Worm (Caenorhabditis elegans) whole organism, young adult: ENCODE data around the gene fbxa-95.
A peak's percentile ranks its signal among the peaks of the same experiment; 100 is the strongest.

Experiments
- C17E4.6 ChIP-seq: fragments of 200-800 bp; sonication (Bioruptor generic); IDR thresholded peaks from 2 replicates; pipeline ENCODE4 v1.3.6; 2022; ENCODE audit warnings: missing genetic modification reagents, missing genetic modification characterization, missing compliant biosample characterization
- F10E7.11 ChIP-seq: sonication (generic microtip); optimal IDR thresholded peaks from 2 replicates; lab custom pipeline; 2017; ENCODE audit warnings: mild to moderate bottlenecking, missing genetic modification characterization, moderate library complexity, missing compliant biosample characterization
- F33H1.4 ChIP-seq: fragments of 200-800 bp; sonication (Bioruptor generic); IDR thresholded peaks from 2 replicates; pipeline ENCODE4 v1.3.6; 2022; ENCODE audit warnings: missing genetic modification reagents, missing genetic modification characterization, missing compliant biosample characterization
- F49E8.2 ChIP-seq: sonication (generic microtip); optimal IDR thresholded peaks from 3 replicates; lab custom pipeline; 2017; ENCODE audit warnings: missing genetic modification characterization, mild to moderate bottlenecking, missing compliant biosample characterization, antibody characterized with exemption, moderate library complexity; ENCODE audit not compliant: insufficient read depth
- K12H6.12 ChIP-seq: fragments of 200-800 bp; sonication (Bioruptor generic); optimal IDR thresholded peaks from 2 replicates; lab custom pipeline; 2018; ENCODE audit warnings: mild to moderate bottlenecking, missing genetic modification characterization, missing compliant biosample characterization
- T26A5.8 ChIP-seq: sonication (generic microtip); optimal IDR thresholded peaks from 2 replicates; lab custom pipeline; 2016; ENCODE audit warnings: missing genetic modification characterization, missing compliant biosample characterization
- aptf-2 ChIP-seq: fragments of 200-800 bp; sonication (Bioruptor generic); conservative IDR thresholded peaks from 2 replicates; pipeline ENCODE4 v1.3.6; 2022; ENCODE audit warnings: missing genetic modification reagents, missing genetic modification characterization, missing compliant biosample characterization
- attf-6 ChIP-seq: fragments of 200-800 bp; sonication (Bioruptor generic); IDR thresholded peaks from 2 replicates; pipeline ENCODE4 v1.3.6; 2022; ENCODE audit warnings: missing genetic modification reagents, missing genetic modification characterization, missing compliant biosample characterization
- ceh-58 ChIP-seq: fragments of 200-800 bp; sonication (Bioruptor generic); IDR thresholded peaks from 2 replicates; pipeline ENCODE4 v1.3.6; 2022; ENCODE audit warnings: missing genetic modification characterization, missing compliant biosample characterization
- ceh-79 ChIP-seq: sonication (generic microtip); optimal IDR thresholded peaks from 2 replicates; lab custom pipeline; 2017; ENCODE audit warnings: mild to moderate bottlenecking, missing genetic modification characterization, missing compliant biosample characterization
- die-1 ChIP-seq: sonication (generic microtip); optimal IDR thresholded peaks from 2 replicates; lab custom pipeline; 2016; ENCODE audit warnings: missing genotype, mild to moderate bottlenecking, missing genetic modification characterization, missing compliant biosample characterization
- efl-1 ChIP-seq: fragments of 150-350 bp; optimal IDR thresholded peaks from 2 replicates; lab custom pipeline; 2014; ENCODE audit warnings: missing biosample characterization, missing genetic modification reagents, missing genetic modification characterization
- hlh-26 ChIP-seq: fragments of 200-800 bp; sonication (Bioruptor generic); conservative IDR thresholded peaks from 2 replicates; pipeline ENCODE4 v1.3.6; 2022; ENCODE audit warnings: missing genetic modification reagents, missing genetic modification characterization, missing compliant biosample characterization
- hmg-1.2 ChIP-seq: fragments of 200-800 bp; sonication (Bioruptor generic); IDR thresholded peaks from 2 replicates; pipeline ENCODE4 v1.3.6; 2022; ENCODE audit warnings: missing genetic modification reagents, missing genetic modification characterization, missing compliant biosample characterization
- lin-26 ChIP-seq: fragments of 200-800 bp; sonication (Bioruptor generic); IDR thresholded peaks from 2 replicates; pipeline ENCODE4 v1.3.6; 2022; ENCODE audit warnings: missing genetic modification reagents, missing genetic modification characterization, missing compliant biosample characterization
- lin-35 ChIP-seq, 3 experiments: fragments of 150-350 bp in 2 of 3; sonication (generic microtip) in 1 of 3; optimal IDR thresholded peaks; 2 replicates each; lab custom pipeline; 2014 to 2018; ENCODE audit warnings: missing biosample characterization in 3 of 3, missing genetic modification characterization in 3 of 3, missing genetic modification reagents in 3 of 3
- lin-40 ChIP-seq: sonication (generic microtip); optimal IDR thresholded peaks from 2 replicates; lab custom pipeline; 2016; ENCODE audit warnings: missing genetic modification characterization, mild to moderate bottlenecking, missing compliant biosample characterization, missing genotype, missing genetic modification reagents
- lsl-1 ChIP-seq: fragments of 200-800 bp; sonication (Bioruptor generic); optimal IDR thresholded peaks from 2 replicates; lab custom pipeline; 2018; ENCODE audit warnings: mild to moderate bottlenecking, missing genetic modification characterization, moderate library complexity, missing compliant biosample characterization
- lsy-27 ChIP-seq: sonication (generic microtip); optimal IDR thresholded peaks from 2 replicates; lab custom pipeline; 2017; ENCODE audit warnings: missing genetic modification characterization, mild to moderate bottlenecking, missing compliant biosample characterization, antibody characterized with exemption, missing genotype, borderline replicate concordance; ENCODE audit not compliant: insufficient read depth
- madf-10 ChIP-seq: sonication (generic microtip); optimal IDR thresholded peaks from 2 replicates; lab custom pipeline; 2016; ENCODE audit warnings: mild to moderate bottlenecking, missing genetic modification characterization, missing compliant biosample characterization
- mel-28 ChIP-seq: sonication (generic microtip); optimal IDR thresholded peaks from 2 replicates; lab custom pipeline; 2016; ENCODE audit warnings: borderline replicate concordance, mild to moderate bottlenecking, missing genetic modification characterization, missing compliant biosample characterization
- mes-4 ChIP-seq: sonication (generic microtip); optimal IDR thresholded peaks from 2 replicates; lab custom pipeline; 2016; ENCODE audit warnings: missing genotype, missing genetic modification characterization, missing compliant biosample characterization
- mxl-1 ChIP-seq: sonication (generic microtip); optimal IDR thresholded peaks from 2 replicates; lab custom pipeline; 2016; ENCODE audit warnings: missing genetic modification characterization, missing compliant biosample characterization
- rcor-1 ChIP-seq: fragments of 200-800 bp; sonication (Bioruptor generic); IDR thresholded peaks from 2 replicates; pipeline ENCODE4 v1.3.6; 2022; ENCODE audit warnings: missing genetic modification reagents, missing genetic modification characterization, missing compliant biosample characterization
- snpc-1.1 ChIP-seq: sonication (generic microtip); optimal IDR thresholded peaks from 2 replicates; lab custom pipeline; 2017; ENCODE audit warnings: missing genetic modification characterization, mild to moderate bottlenecking, missing compliant biosample characterization, antibody characterized with exemption, moderate library complexity, missing genotype, missing genetic modification reagents; ENCODE audit not compliant: insufficient read depth
- snpc-1.3 ChIP-seq: sonication (generic microtip); optimal IDR thresholded peaks from 2 replicates; lab custom pipeline; 2017; ENCODE audit warnings: missing genetic modification characterization, mild to moderate bottlenecking, missing compliant biosample characterization, antibody characterized with exemption, moderate library complexity, missing genotype, missing genetic modification reagents; ENCODE audit not compliant: insufficient read depth
- xnd-1 ChIP-seq: sonication (generic microtip); optimal IDR thresholded peaks from 2 replicates; lab custom pipeline; 2016; ENCODE audit warnings: missing genotype, missing genetic modification reagents, missing genetic modification characterization, missing compliant biosample characterization
- zim-3 ChIP-seq: sonication (generic microtip); optimal IDR thresholded peaks from 2 replicates; lab custom pipeline; 2017; ENCODE audit warnings: mild to moderate bottlenecking, missing genetic modification characterization, moderate library complexity, missing compliant biosample characterization
- ztf-26 ChIP-seq: sonication (generic microtip); optimal IDR thresholded peaks from 2 replicates; lab custom pipeline; 2017; ENCODE audit warnings: missing genetic modification characterization, missing compliant biosample characterization
- ztf-6 ChIP-seq: fragments of 200-800 bp; sonication (Bioruptor generic); IDR thresholded peaks from 2 replicates; pipeline ENCODE4 v1.3.6; 2022; ENCODE audit warnings: missing genetic modification reagents, missing genetic modification characterization, missing compliant biosample characterization

fbxa-95 gene

DNA sequence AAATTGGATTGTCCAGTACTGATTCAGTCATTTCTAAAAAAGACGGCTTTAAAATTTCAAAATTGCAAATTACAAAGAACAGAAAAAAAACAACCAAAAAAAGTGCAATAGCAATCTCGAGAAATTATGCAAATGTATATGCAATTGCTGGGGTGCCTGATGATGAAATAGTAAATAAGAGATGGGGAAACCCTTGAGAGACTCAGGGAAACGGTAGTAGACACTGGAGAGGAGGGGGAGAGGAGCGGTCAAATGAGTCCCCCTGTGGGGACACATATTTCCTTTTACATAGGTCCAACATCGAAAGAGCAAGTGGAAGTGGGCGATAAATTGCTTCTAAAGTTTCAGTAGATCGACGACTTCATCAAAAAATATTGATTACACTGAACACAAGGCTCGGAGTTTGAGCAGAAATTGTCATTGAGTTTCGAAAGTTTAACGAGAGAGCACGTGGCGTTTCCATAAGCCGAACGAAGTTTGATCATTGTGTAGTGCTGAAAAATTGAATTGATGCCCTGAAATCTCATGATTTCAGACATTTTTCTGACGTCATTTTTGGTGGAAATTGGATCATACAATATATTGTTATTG is 39.2 kb downstream of the fbxa-95 start, which contains the start of the genes fbxa-153 and str-12:
Gene fbxa-153, minus strand, starts transcription at position 35 of the 591 bp plus-strand sequence.
Gene str-12, plus strand, starts transcription at position 541 of the 591 bp plus-strand sequence.
- TF ChIP-seq lsl-1 (GFP tag; lab: Kevin White, UChicago), result no peak
- TF ChIP-seq hmg-1.2 (GFP tag; lab: Robert Waterston, UW), result peak; percentile 23; the same call in 1 of the 2 replicates
- TF ChIP-seq, all 124 proteins: peak for 1

DNA sequence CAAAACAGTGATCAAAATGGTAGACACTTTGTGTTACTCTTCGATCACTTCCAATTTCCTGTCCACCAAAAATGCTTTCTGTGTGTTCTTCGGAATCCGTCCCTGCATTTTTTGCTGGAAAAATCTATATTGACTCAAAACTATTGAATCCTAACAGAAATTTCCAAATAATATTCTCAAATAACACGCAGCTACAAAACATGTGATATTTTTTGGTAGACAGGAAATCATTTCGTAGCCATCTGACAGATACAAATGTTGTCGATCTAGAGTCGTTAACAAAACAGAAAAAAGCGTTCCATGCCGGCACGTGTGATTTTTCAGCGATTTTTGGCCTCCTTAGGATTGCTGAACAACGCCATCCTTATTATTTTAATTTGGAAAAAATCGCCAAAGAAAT is 41.6 kb downstream of the fbxa-95 start, which contains the start of gene str-263:
Gene str-263, plus strand, starts transcription at position 301 of the 400 bp plus-strand sequence.
- TF ChIP-seq ceh-79 (no peak), mes-4 (tag; lab: Kevin White, UChicago) (no peak), snpc-1.3 (no peak), lin-26 (GFP tag; lab: Robert Waterston, UW) (no peak), F49E8.2 (tag; lab: Kevin White, UChicago) (no peak), F10E7.11 (no peak), lin-40 (no peak), lsy-27 (tag; lab: Kevin White, UChicago) (no peak), T26A5.8 (tag; lab: Kevin White, UChicago) (no peak), hmg-1.2 (GFP tag; lab: Robert Waterston, UW) (no peak), C17E4.6 (GFP tag; lab: Robert Waterston, UW) (no peak)
- TF ChIP-seq, all 124 proteins: peak for 0

DNA sequence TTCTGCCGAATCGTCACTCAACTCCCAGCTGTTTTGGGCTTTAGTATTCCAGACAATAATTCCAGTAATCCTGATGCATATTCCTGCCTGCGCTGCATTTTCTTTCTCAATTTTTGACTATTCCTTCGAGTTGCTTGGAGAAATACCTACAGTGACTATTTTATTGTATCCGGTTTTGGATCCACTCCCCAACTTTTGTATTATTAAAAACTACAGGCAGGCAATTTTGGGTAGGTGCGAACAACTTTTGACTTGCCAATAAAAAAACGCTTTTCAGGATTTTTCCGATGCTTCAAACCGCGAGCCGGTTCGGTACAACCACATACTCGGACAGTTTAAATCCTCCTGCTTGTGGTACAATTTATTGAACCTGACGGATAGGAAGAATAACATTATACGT is 43.3 kb downstream of the fbxa-95 start:
- TF ChIP-seq F33H1.4 (GFP tag; lab: Robert Waterston, UW) (no peak), F49E8.2 (tag; lab: Kevin White, UChicago) (no peak), ztf-6 (GFP tag; lab: Robert Waterston, UW) (no peak), rcor-1 (GFP tag; lab: Robert Waterston, UW) (no peak), snpc-1.3 (no peak), efl-1 (no peak), madf-10 (tag; lab: Kevin White, UChicago) (no peak), aptf-2 (no peak), hlh-26 (GFP tag; lab: Robert Waterston, UW) (no peak), ztf-26 (tag; lab: Kevin White, UChicago) (no peak), C17E4.6 (GFP tag; lab: Robert Waterston, UW) (no peak)

- TF ChIP-seq mel-28 (tag; lab: Kevin White, UChicago) (no peak), xnd-1 (no peak), die-1 (no peak), mxl-1 (tag; lab: Kevin White, UChicago) (no peak), lin-35 (GFP tag; optimal IDR thresholded peaks at IDR 0.05; lab: Kevin White, UChicago) (no peak), K12H6.12 (no peak), snpc-1.1 (no peak), ceh-58 (no peak), attf-6 (GFP tag; lab: Robert Waterston, UW) (no peak), efl-1 (no peak), lin-26 (GFP tag; lab: Robert Waterston, UW) (no peak), zim-3 (no peak)
Measured at ce11 chrV:15621518-15621917, 50.2 kb downstream of the fbxa-95 start, which contains the start of gene C55A1.1. TSS of gene C55A1.1 (plus strand) at chrV:15621818.
